Fruit fly (Drosophila melanogaster) whole organism, embryonic: Measurements from ENCODE around the gene CoRest.

ENCODE experiments used
- Adf1 ChIP-seq: fragments of 200-800 bp; sonication (Bioruptor generic); IDR thresholded peaks from 2 replicates; pipeline ENCODE4 v1.3.6; 2022; ENCODE audit warnings: missing biosample characterization, missing genetic modification characterization
- Antp ChIP-seq: fragments of 200-800 bp; sonication (Bioruptor generic); optimal IDR thresholded peaks from 3 replicates; lab custom pipeline; 2016; ENCODE audit warnings: missing biosample characterization, missing genetic modification characterization
- Bteb2 ChIP-seq: fragments of 200-800 bp; sonication (Bioruptor generic); optimal IDR thresholded peaks from 2 replicates; lab custom pipeline; 2016; ENCODE audit warnings: missing biosample characterization, missing genetic modification characterization
- CG10543 ChIP-seq: fragments of 200-800 bp; sonication (Bioruptor generic); optimal IDR thresholded peaks from 3 replicates; lab custom pipeline; 2017; ENCODE audit warnings: missing biosample characterization, mild to moderate bottlenecking, missing genetic modification characterization, moderate library complexity
- CG13123 ChIP-seq: fragments of 200-800 bp; sonication (Bioruptor generic); optimal IDR thresholded peaks from 2 replicates; lab custom pipeline; 2016; ENCODE audit warnings: missing biosample characterization, missing genetic modification characterization
- CG14860 ChIP-seq: fragments of 200-800 bp; sonication (Bioruptor generic); IDR thresholded peaks from 3 replicates; pipeline ENCODE4 v1.3.6; 2022; ENCODE audit warnings: missing biosample characterization, missing genetic modification characterization; ENCODE audit not compliant: partially characterized antibody
- CG15269 ChIP-seq: fragments of 200-800 bp; sonication (Bioruptor generic); optimal IDR thresholded peaks from 2 replicates; lab custom pipeline; 2018; ENCODE audit warnings: missing biosample characterization, mild to moderate bottlenecking, missing genetic modification characterization, moderate library complexity
- CG16813 ChIP-seq: fragments of 200-800 bp; sonication (Bioruptor generic); IDR thresholded peaks from 3 replicates; pipeline ENCODE4 v1.3.6; 2022; ENCODE audit warnings: missing biosample characterization, missing genetic modification characterization; ENCODE audit not compliant: partially characterized antibody
- CG17802 ChIP-seq: fragments of 200-800 bp; sonication (Bioruptor generic); optimal IDR thresholded peaks from 2 replicates; lab custom pipeline; 2018; ENCODE audit warnings: missing biosample characterization, mild to moderate bottlenecking, missing genetic modification characterization, moderate library complexity
- CG1832 ChIP-seq: fragments of 200-800 bp; sonication (Bioruptor generic); optimal IDR thresholded peaks from 2 replicates; lab custom pipeline; 2017; ENCODE audit warnings: missing biosample characterization, mild to moderate bottlenecking, missing genetic modification characterization, inconsistent platforms
- CG2116 ChIP-seq: fragments of 200-800 bp; sonication (Bioruptor generic); optimal IDR thresholded peaks from 3 replicates; lab custom pipeline; 2018; ENCODE audit warnings: missing biosample characterization, mild to moderate bottlenecking, missing genetic modification characterization
- CG2712 ChIP-seq: fragments of 200-800 bp; optimal IDR thresholded peaks from 3 replicates; lab custom pipeline; 2019; ENCODE audit warnings: missing biosample characterization, mild to moderate bottlenecking, missing genetic modification characterization, moderate library complexity
- CG3407 ChIP-seq: fragments of 200-800 bp; sonication (Bioruptor generic); optimal IDR thresholded peaks from 2 replicates; lab custom pipeline; 2018; ENCODE audit warnings: missing biosample characterization, mild to moderate bottlenecking, missing genetic modification characterization
- CG3726 ChIP-seq: fragments of 200-800 bp; sonication (Bioruptor generic); IDR thresholded peaks from 3 replicates; pipeline ENCODE4, ENCODE4 v1.3.6; 2022; ENCODE audit warnings: missing biosample characterization, missing genetic modification characterization
- CG3838 ChIP-seq: fragments of 200-800 bp; sonication (Bioruptor generic); optimal IDR thresholded peaks from 3 replicates; lab custom pipeline; 2016; ENCODE audit warnings: missing biosample characterization, missing genetic modification characterization
- CG6683 ChIP-seq: fragments of 200-800 bp; sonication (Bioruptor generic); optimal IDR thresholded peaks from 2 replicates; lab custom pipeline; 2017; ENCODE audit warnings: missing biosample characterization, mild to moderate bottlenecking, missing genetic modification characterization, missing genetic modification reagents
- Chrac-16 ChIP-seq: fragments of 200-800 bp; sonication (Bioruptor generic); optimal IDR thresholded peaks from 3 replicates; lab custom pipeline; 2016; ENCODE audit warnings: missing biosample characterization, missing genetic modification characterization
- CoRest ChIP-seq: fragments of 200-800 bp; sonication (Bioruptor generic); optimal IDR thresholded peaks from 3 replicates; lab custom pipeline; 2018; ENCODE audit warnings: missing biosample characterization, mild to moderate bottlenecking, missing genetic modification characterization, moderate library complexity
- D19B ChIP-seq: fragments of 200-800 bp; sonication (Bioruptor generic); optimal IDR thresholded peaks from 2 replicates; lab custom pipeline; 2017; ENCODE audit warnings: missing biosample characterization, mild to moderate bottlenecking, missing genetic modification characterization
- Ets65A ChIP-seq: fragments of 200-800 bp; sonication (Bioruptor generic); peaks from one replicate; lab custom pipeline; 2016; ENCODE audit warnings: missing biosample characterization, missing genetic modification characterization
- Gug ChIP-seq: fragments of 200-800 bp; sonication (Bioruptor generic); IDR thresholded peaks from 4 replicates; pipeline ENCODE4 v1.3.6; 2022; ENCODE audit warnings: missing biosample characterization, missing genetic modification characterization
- HLH4C ChIP-seq: fragments of 200-800 bp; sonication (Bioruptor generic); IDR thresholded peaks from 3 replicates; pipeline ENCODE4 v1.3.6; 2022; ENCODE audit warnings: missing biosample characterization, missing genetic modification characterization; ENCODE audit not compliant: partially characterized antibody
- HLHmδ ChIP-seq: fragments of 200-800 bp; sonication (Bioruptor generic); optimal IDR thresholded peaks from 2 replicates; lab custom pipeline; 2018; ENCODE audit warnings: missing biosample characterization, mild to moderate bottlenecking, missing genetic modification characterization, moderate library complexity
- Hr39 ChIP-seq: fragments of >200 bp; optimal IDR thresholded peaks from 2 replicates; lab custom pipeline; 2017
- Hr78 ChIP-seq, 2 experiments: fragments of 200-800 bp in 1 of 2; fragments of >200 bp in 1 of 2; sonication (Bioruptor generic) in 1 of 2; optimal IDR thresholded peaks; 2 replicates each; lab custom pipeline; 2017 to 2019; ENCODE audit warnings: missing biosample characterization in 2 of 2, missing genetic modification characterization in 2 of 2, mild to moderate bottlenecking in 1 of 2, moderate library complexity in 1 of 2
- MTF-1 ChIP-seq: fragments of 200-800 bp; sonication (Bioruptor generic); optimal IDR thresholded peaks from 2 replicates; lab custom pipeline; 2018; ENCODE audit warnings: missing biosample characterization, mild to moderate bottlenecking, missing genetic modification characterization, borderline replicate concordance
- Mad ChIP-seq: fragments of 200-800 bp; sonication (Bioruptor generic); optimal IDR thresholded peaks from 2 replicates; lab custom pipeline; 2016; ENCODE audit warnings: missing biosample characterization, missing genetic modification characterization
- NC2α ChIP-seq: fragments of 200-800 bp; sonication (Bioruptor generic); optimal IDR thresholded peaks from 2 replicates; lab custom pipeline; 2016; ENCODE audit warnings: missing biosample characterization, missing genetic modification characterization
- Nf-YB ChIP-seq: fragments of 200-800 bp; sonication (Bioruptor generic); optimal IDR thresholded peaks from 3 replicates; lab custom pipeline; 2019; ENCODE audit warnings: missing biosample characterization, mild to moderate bottlenecking, missing genetic modification characterization, moderate library complexity
- Nf-YC ChIP-seq: fragments of 200-800 bp; optimal IDR thresholded peaks from 3 replicates; lab custom pipeline; 2019; ENCODE audit warnings: missing biosample characterization, mild to moderate bottlenecking, missing genetic modification characterization, moderate library complexity
- Optix ChIP-seq: fragments of 200-800 bp; sonication (Bioruptor generic); IDR thresholded peaks from 3 replicates; pipeline ENCODE4 v1.3.6; 2022; ENCODE audit warnings: missing biosample characterization, missing genetic modification characterization
- Ssrp ChIP-seq: fragments of 200-800 bp; sonication (Bioruptor generic); optimal IDR thresholded peaks from 2 replicates; lab custom pipeline; 2018; ENCODE audit warnings: missing biosample characterization, mild to moderate bottlenecking, missing genetic modification characterization, moderate library complexity
- Trl ChIP-seq, 3 experiments: fragments of >200 bp in 2 of 3; fragments of 200-800 bp in 1 of 3; sonication (Bioruptor generic) in 1 of 3; optimal IDR thresholded peaks; 2 replicates in 1 of 3; 3 replicates in 2 of 3; lab custom pipeline; 2016 to 2017; ENCODE audit warnings: missing biosample characterization in 1 of 3, missing genetic modification characterization in 1 of 3
- bab2 ChIP-seq: fragments of 200-800 bp; sonication (Bioruptor generic); optimal IDR thresholded peaks from 2 replicates; lab custom pipeline; 2016; ENCODE audit warnings: missing biosample characterization, missing genetic modification characterization
- cg ChIP-seq: fragments of 200-800 bp; sonication (Bioruptor generic); optimal IDR thresholded peaks from 3 replicates; lab custom pipeline; 2019; ENCODE audit warnings: missing biosample characterization, mild to moderate bottlenecking, missing genetic modification characterization, moderate library complexity
- crol ChIP-seq: fragments of 200-800 bp; sonication (Bioruptor generic); IDR thresholded peaks from 2 replicates; pipeline ENCODE4 v1.3.6; 2022; ENCODE audit warnings: missing biosample characterization, missing genetic modification characterization
- dmrt11E ChIP-seq: fragments of 200-800 bp; sonication (Bioruptor generic); optimal IDR thresholded peaks from 3 replicates; lab custom pipeline; 2018; ENCODE audit warnings: missing biosample characterization, mild to moderate bottlenecking, missing genetic modification characterization, moderate library complexity
- fu2 ChIP-seq: fragments of 200-800 bp; sonication (Bioruptor generic); optimal IDR thresholded peaks from 2 replicates; lab custom pipeline; 2016; ENCODE audit warnings: missing biosample characterization, missing genetic modification characterization
- hb ChIP-seq: fragments of 200-800 bp; sonication (Bioruptor generic); IDR thresholded peaks from 3 replicates; pipeline ENCODE4 v1.3.6; 2022; ENCODE audit warnings: missing biosample characterization, missing genetic modification characterization; ENCODE audit not compliant: partially characterized antibody
- phol ChIP-seq: fragments of 200-800 bp; sonication (Bioruptor generic); optimal IDR thresholded peaks from 3 replicates; lab custom pipeline; 2018; ENCODE audit warnings: missing biosample characterization, mild to moderate bottlenecking, missing genetic modification characterization, moderate library complexity
- pnt ChIP-seq: fragments of 200-800 bp; sonication (Bioruptor generic); optimal IDR thresholded peaks from 3 replicates; lab custom pipeline; 2016; ENCODE audit warnings: missing biosample characterization, missing genetic modification characterization
- sens ChIP-seq: fragments of 200-800 bp; sonication (Bioruptor generic); peaks from one replicate; lab custom pipeline; 2016; ENCODE audit warnings: missing biosample characterization, missing genetic modification characterization
- stc ChIP-seq: fragments of 200-800 bp; sonication (Bioruptor generic); IDR thresholded peaks from 2 replicates; pipeline ENCODE4 v1.3.6; 2022; ENCODE audit warnings: missing biosample characterization, missing genetic modification characterization
- wdn ChIP-seq: fragments of 200-800 bp; sonication (Bioruptor generic); IDR thresholded peaks from 2 replicates; pipeline ENCODE4 v1.3.6; 2022; ENCODE audit warnings: missing biosample characterization, missing genetic modification characterization
- z ChIP-seq: fragments of 200-800 bp; sonication (Bioruptor generic); IDR thresholded peaks from 3 replicates; pipeline ENCODE4 v1.3.6; 2022; ENCODE audit warnings: missing biosample characterization, missing genetic modification characterization
- zfh2 ChIP-seq: fragments of 200-800 bp; sonication (Bioruptor generic); optimal IDR thresholded peaks from 2 replicates; lab custom pipeline; 2016; ENCODE audit warnings: missing biosample characterization, missing genetic modification characterization

CoRest gene

DNA sequence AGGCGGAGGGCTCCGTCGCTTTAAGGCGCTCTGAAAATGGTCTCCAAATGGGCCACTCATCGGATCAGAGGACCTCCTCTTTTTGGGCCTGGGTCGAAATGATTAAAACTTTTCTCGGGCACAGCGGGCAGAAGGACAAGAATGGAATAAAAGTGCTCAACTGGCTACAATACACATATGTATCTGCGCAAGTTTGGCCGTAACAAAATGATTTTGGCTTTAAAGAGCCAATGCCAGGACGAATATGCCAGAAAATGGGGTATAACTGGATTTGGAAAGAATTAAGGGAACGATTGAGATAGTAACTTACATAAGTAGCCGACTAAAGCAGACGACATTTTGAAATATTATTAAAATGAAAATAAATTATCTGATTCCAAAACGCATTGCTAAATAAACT lies 25.7 kb downstream of the CoRest start, which contains the start of gene CG32532:
CG32532 (minus strand) TSS at position 101 of the 400 bp plus-strand sequence.
- TF ChIP-seq Ssrp (tag; lab: Kevin White, UChicago): no peak
- TF ChIP-seq sens (GFP tag; lab: Kevin White, UChicago): peak; percentile 41
- TF ChIP-seq, all 482 proteins: peak for 1

DNA sequence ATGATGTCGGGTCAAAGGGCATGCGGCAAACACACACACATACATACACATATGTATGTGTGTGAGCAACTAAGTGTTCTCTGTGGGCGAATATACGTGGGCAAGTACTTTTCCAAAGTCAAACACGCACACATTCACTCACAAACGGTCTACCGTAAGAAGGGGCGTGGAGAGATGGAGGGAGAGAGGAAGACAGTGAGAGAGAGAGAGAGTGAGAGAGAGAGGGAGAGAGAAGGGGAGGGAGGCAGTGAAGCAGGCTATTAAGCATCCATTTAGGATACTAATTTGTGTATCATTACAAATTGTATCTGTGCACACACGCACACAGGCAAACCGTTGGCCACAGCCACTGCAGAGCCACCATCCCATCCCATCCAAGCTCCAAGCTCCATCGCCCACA lies 26.7 kb downstream of the CoRest start:
- peak in 1 of 2 experiments; percentile 38 for TF ChIP-seq Hr78 (GFP tag; optimal IDR thresholded peaks at IDR 0.05; lab: Kevin White, UChicago)
- TF ChIP-seq cg (GFP tag; lab: Kevin White, UChicago): peak; percentile 32
- no peak for TF ChIP-seq z (GFP tag; lab: Robert Waterston, UW)
- TF ChIP-seq Ets65A (GFP tag; lab: Kevin White, UChicago): peak; percentile 20
- peak; percentile 12 for TF ChIP-seq Nf-YC
- TF ChIP-seq Nf-YB (GFP tag; lab: Kevin White, UChicago): peak; percentile 55
- peak; percentile 23 to 47 for TF ChIP-seq Trl (optimal IDR thresholded peaks at IDR 0.05; lab: Kevin White, UChicago)
- no peak for TF ChIP-seq Trl (GFP tag; optimal IDR thresholded peaks at IDR 0.05; lab: Kevin White, UChicago)
- TF ChIP-seq CG1832 (GFP tag; lab: Kevin White, UChicago): peak; percentile 56
- TF ChIP-seq crol (GFP tag; lab: Robert Waterston, UW): peak; percentile 51
- no peak for TF ChIP-seq Adf1 (GFP tag; lab: Robert Waterston, UW)

DNA sequence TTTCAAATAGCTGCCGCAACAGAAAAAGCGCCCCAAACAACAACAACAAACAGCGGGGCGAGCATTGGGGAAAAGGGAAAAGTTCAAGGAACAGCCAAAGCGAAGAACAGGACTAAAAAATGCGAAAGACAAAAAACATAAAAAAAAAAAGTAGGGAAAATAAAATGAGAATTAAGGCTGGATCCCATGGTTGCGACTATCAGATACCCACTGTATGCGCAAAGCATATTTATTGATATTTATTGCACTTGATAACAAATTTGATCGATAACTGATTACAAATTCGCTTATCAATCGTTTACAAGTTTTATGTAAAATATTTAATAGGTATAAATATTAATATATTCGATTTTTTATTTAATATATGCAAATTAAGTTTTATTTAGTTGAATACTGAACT lies 27.8 kb downstream of the CoRest start:
- no peak for TF ChIP-seq CG15269 (tag; lab: Kevin White, UChicago)
- no peak for TF ChIP-seq pnt (GFP tag; lab: Kevin White, UChicago)
- TF ChIP-seq stc (GFP tag; lab: Robert Waterston, UW): no peak
- peak; percentile 7 for TF ChIP-seq Ssrp (tag; lab: Kevin White, UChicago)
- no peak for TF ChIP-seq MTF-1 (GFP tag; lab: Kevin White, UChicago)
- TF ChIP-seq Hr39 (lab: Kevin White, UChicago): no peak
- no peak for TF ChIP-seq CG3838 (GFP tag; lab: Kevin White, UChicago)
- peak; percentile 54; the same call in 2 of the 3 replicates for TF ChIP-seq HLH4C (GFP tag; lab: Robert Waterston, UW)
- TF ChIP-seq HLHmδ (GFP tag; lab: Kevin White, UChicago): no peak
- no peak for TF ChIP-seq NC2α (GFP tag; lab: Kevin White, UChicago)
- TF ChIP-seq Bteb2 (GFP tag; lab: Kevin White, UChicago): no peak
- TF ChIP-seq dmrt11E (tag; lab: Kevin White, UChicago): peak; percentile 36
- no peak for TF ChIP-seq Mad (GFP tag; lab: Kevin White, UChicago)
- no peak for TF ChIP-seq wdn (GFP tag; lab: Robert Waterston, UW)
- TF ChIP-seq CG2116 (GFP tag; lab: Kevin White, UChicago): no peak
- TF ChIP-seq hb: peak; percentile 64; the same call in 1 of the 3 replicates
- TF ChIP-seq CG17802 (tag; lab: Kevin White, UChicago): no peak
- TF ChIP-seq CG14860 (GFP tag; lab: Robert Waterston, UW): peak; percentile 44; the same call in 2 of the 3 replicates
- no peak for TF ChIP-seq CG13123 (GFP tag; lab: Kevin White, UChicago)
- no peak for TF ChIP-seq CG3407 (GFP tag; lab: Kevin White, UChicago)
- TF ChIP-seq Gug (GFP tag; lab: Robert Waterston, UW): no peak
- TF ChIP-seq CG2712 (tag; lab: Kevin White, UChicago): peak; percentile 22
- no peak for TF ChIP-seq CG3726 (GFP tag; lab: Robert Waterston, UW)
- no peak for TF ChIP-seq CG10543 (GFP tag; lab: Kevin White, UChicago)
- no peak for TF ChIP-seq zfh2 (GFP tag; lab: Kevin White, UChicago)
- TF ChIP-seq phol (tag; lab: Kevin White, UChicago): peak; percentile 2
- TF ChIP-seq CG6683 (GFP tag; lab: Kevin White, UChicago): no peak
- TF ChIP-seq fu2 (GFP tag; lab: Kevin White, UChicago): no peak
- 0 out of 3 replicates have a peak, but pooled peaks have one; percentile 33 for TF ChIP-seq CG16813 (GFP tag; lab: Robert Waterston, UW)
- peak; percentile 24 for TF ChIP-seq D19B (GFP tag; lab: Kevin White, UChicago)
- no peak for TF ChIP-seq Chrac-16 (GFP tag; lab: Kevin White, UChicago)
- peak; percentile 16 for TF ChIP-seq CoRest
- TF ChIP-seq Optix (GFP tag; lab: Robert Waterston, UW): no peak
- no peak for TF ChIP-seq Antp
- no peak for TF ChIP-seq bab2 (GFP tag; lab: Kevin White, UChicago)
